Worm (Caenorhabditis elegans): ENCODE results near the gene nhr-10.

DNA sequence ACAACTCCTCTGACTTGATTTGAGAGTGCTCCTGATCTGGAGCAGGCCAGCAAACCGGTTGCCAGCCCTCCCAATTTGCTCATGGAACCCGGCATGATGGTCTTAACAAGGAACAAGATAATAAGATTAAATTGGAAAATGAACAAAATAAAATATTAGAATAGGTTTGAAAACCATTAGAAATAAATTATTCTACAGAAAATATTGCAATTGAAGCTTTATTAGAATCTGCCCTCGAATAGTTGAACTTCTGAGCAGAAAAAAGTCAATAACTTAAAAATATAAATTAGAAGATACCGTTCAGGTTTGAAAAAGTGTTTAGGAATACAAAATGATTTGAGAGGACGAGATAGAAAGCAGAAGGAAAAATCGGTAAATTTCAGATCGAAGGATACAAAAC is 43.5 kb upstream of the nhr-10 start, which contains the start of gene nuo-4:
- TF ChIP-seq flt-1 (GFP tag; IDR thresholded peaks at IDR 0.05) = no peak
- no peak for TF ChIP-seq tra-4 (tag; optimal IDR thresholded peaks at IDR 0.05)
- TF ChIP-seq ets-7 (tag; optimal IDR thresholded peaks at IDR 0.05) = no peak
- TF ChIP-seq ceh-36 (tag; optimal IDR thresholded peaks at IDR 0.05) = no peak
- no peak for TF ChIP-seq ama-1 (optimal IDR thresholded peaks at IDR 0.05)
- TF ChIP-seq hnd-1 (tag; optimal IDR thresholded peaks at IDR 0.05) = no peak
- TF ChIP-seq ceh-13 (GFP tag; optimal IDR thresholded peaks at IDR 0.05) = no peak
- no peak for TF ChIP-seq pes-1 (GFP tag; IDR thresholded peaks at IDR 0.05)
- no peak for TF ChIP-seq scrt-1 (GFP tag; IDR thresholded peaks at IDR 0.05)
- TF ChIP-seq F13C5.2 (tag; optimal IDR thresholded peaks at IDR 0.05) = no peak
- no peak for TF ChIP-seq aly-1 (tag; optimal IDR thresholded peaks at IDR 0.05)

Measured in whole organism, early embryonic.